Worm (Caenorhabditis elegans) whole organism, mixed stage, embryonic: Measurements from ENCODE around the gene Y38E10A.14.

Experiments
- ceh-39 ChIP-seq: fragments of 150-350 bp; optimal IDR thresholded peaks from 2 replicates; lab custom pipeline; 2014; ENCODE audit warnings: missing biosample characterization, missing genetic modification characterization
- elt-1 ChIP-seq: sonication (generic microtip); optimal IDR thresholded peaks from 2 replicates; lab custom pipeline; 2017; ENCODE audit warnings: missing genetic modification characterization, mild to moderate bottlenecking, missing compliant biosample characterization, antibody characterized with exemption, moderate library complexity, borderline replicate concordance; ENCODE audit not compliant: insufficient read depth
- flh-1 ChIP-seq: fragments of 200-800 bp; sonication (Bioruptor generic); optimal IDR thresholded peaks from 2 replicates; lab custom pipeline; 2018; ENCODE audit warnings: mild to moderate bottlenecking, missing genetic modification characterization, moderate library complexity, missing compliant biosample characterization
- lin-13 ChIP-seq: fragments of 150-350 bp; optimal IDR thresholded peaks from 2 replicates; lab custom pipeline; 2014; ENCODE audit warnings: missing biosample characterization, missing genetic modification characterization
- mab-5 ChIP-seq: fragments of 150-350 bp; optimal IDR thresholded peaks from 2 replicates; lab custom pipeline; 2014; ENCODE audit warnings: missing biosample characterization, missing genetic modification characterization
- nhr-76 ChIP-seq: sonication (generic microtip); optimal IDR thresholded peaks from 2 replicates; lab custom pipeline; 2017; ENCODE audit warnings: missing biosample characterization, missing genetic modification characterization
- snpc-4 ChIP-seq: fragments of 150-350 bp; optimal IDR thresholded peaks from 2 replicates; lab custom pipeline; 2014; ENCODE audit warnings: missing biosample characterization, missing genetic modification characterization

- TF ChIP-seq snpc-4 (tag; lab: Kevin White, UChicago) = no peak
- TF ChIP-seq elt-1 (tag; lab: Kevin White, UChicago) = no peak
- TF ChIP-seq nhr-76 (tag; lab: Kevin White, UChicago) = no peak
- TF ChIP-seq flh-1 (GFP tag; lab: Kevin White, UChicago) = no peak
- TF ChIP-seq mab-5 (tag; lab: Kevin White, UChicago) = no peak
- TF ChIP-seq ceh-39 (tag; lab: Kevin White, UChicago) = no peak
- TF ChIP-seq lin-13 (tag; lab: Kevin White, UChicago) = no peak
These were observed 5.1 kb upstream of the Y38E10A.14 start, which contains the start of gene Y38E10A.28 for ce11 chrII:12629387-12629786.
